Worm (Caenorhabditis elegans) whole organism, midembryonic: ENCODE results near the gene wdfy-3.

ENCODE experiments used
- flt-1 ChIP-seq: fragments of 200-800 bp; sonication (Bioruptor generic); IDR thresholded peaks from 2 replicates; pipeline ENCODE4 v1.3.6; 2022; ENCODE audit warnings: missing genetic modification characterization, missing compliant biosample characterization
- klf-2 ChIP-seq: fragments of 200-800 bp; sonication (Bioruptor generic); conservative IDR thresholded peaks from 2 replicates; pipeline ENCODE4 v1.3.6; 2022; ENCODE audit warnings: missing genetic modification reagents, missing genetic modification characterization, missing compliant biosample characterization
- ref-1 ChIP-seq: fragments of 200-800 bp; sonication (Bioruptor generic); conservative IDR thresholded peaks from 2 replicates; pipeline ENCODE4 v1.3.6; 2022; ENCODE audit warnings: missing genetic modification reagents, missing genetic modification characterization, missing compliant biosample characterization
- tab-1 ChIP-seq: fragments of 200-800 bp; sonication (Bioruptor generic); IDR thresholded peaks from 2 replicates; pipeline ENCODE4 v1.3.6; 2022; ENCODE audit warnings: missing genetic modification characterization, missing compliant biosample characterization
- ztf-29 ChIP-seq: fragments of 200-800 bp; sonication (Bioruptor generic); IDR thresholded peaks from 2 replicates; pipeline ENCODE4 v1.3.6; 2022; ENCODE audit warnings: missing genetic modification reagents, missing genetic modification characterization, missing compliant biosample characterization

DNA sequence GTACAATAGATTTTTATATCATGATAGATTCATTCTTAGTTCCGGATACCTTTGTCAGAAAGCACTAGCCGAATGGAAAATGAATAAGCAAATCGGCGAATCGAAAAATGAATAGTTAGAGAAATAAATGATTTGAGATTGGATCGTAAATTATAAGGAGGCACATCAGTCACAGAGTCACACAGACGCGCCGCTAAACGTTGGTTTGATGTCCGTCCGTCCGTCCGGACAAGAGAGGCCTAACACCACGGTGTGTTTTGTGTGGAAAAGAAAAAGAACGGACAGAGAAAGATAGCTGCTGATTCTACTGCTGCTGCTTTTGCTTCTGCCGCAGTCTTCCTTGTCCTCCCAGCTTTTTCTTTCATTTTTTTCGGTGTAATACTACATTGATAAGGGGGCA is 47.7 kb downstream of the wdfy-3 start:
- no peak for TF ChIP-seq flt-1
- no peak for TF ChIP-seq ztf-29 (GFP tag; lab: Robert Waterston, UW)
- TF ChIP-seq klf-2 (GFP tag; lab: Robert Waterston, UW), result no peak
- no peak for TF ChIP-seq tab-1
- no peak for TF ChIP-seq ref-1
